Worm (Caenorhabditis elegans) whole organism, L4/young adult: ENCODE measurements around the gene cld-9.

Experiments
- W03F9.2 ChIP-seq: fragments of 150-350 bp; optimal IDR thresholded peaks from 2 replicates; lab custom pipeline; 2014; ENCODE audit warnings: missing biosample characterization, missing genetic modification characterization
- dao-5 ChIP-seq: sonication (generic microtip); optimal IDR thresholded peaks from 2 replicates; lab custom pipeline; 2016; ENCODE audit warnings: missing genotype, missing genetic modification characterization, moderate library complexity, missing compliant biosample characterization
- him-1 ChIP-seq: sonication (generic microtip); optimal IDR thresholded peaks from 2 replicates; lab custom pipeline; 2016; ENCODE audit warnings: missing genotype, missing genetic modification reagents, missing genetic modification characterization, missing compliant biosample characterization

DNA sequence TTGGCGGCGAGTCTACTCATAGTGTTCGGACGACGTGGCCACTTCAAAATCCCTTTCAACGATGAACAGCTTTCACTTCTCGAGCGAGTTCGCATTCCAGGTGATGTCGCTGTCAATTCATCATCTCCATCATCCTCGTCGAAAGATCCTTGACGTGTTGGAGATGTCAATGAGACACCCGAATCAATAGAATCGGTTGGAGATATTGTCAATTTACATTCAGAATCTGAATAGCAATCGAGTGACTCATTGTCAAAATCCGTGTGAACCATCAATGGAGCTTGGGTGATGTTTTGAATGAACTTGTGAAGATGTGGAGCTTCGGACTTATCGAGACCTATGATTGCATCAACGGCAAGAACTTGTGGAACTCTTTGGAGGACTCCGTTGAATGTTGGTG, 34.1 kb upstream of the cld-9 start:
- TF ChIP-seq dao-5 (tag; lab: Kevin White, UChicago) (no peak), W03F9.2 (tag; lab: Kevin White, UChicago) (no peak), him-1 (tag; lab: Kevin White, UChicago) (no peak)
